Worm (Caenorhabditis elegans): ENCODE data around the gene T08D10.3.

Gene T08D10.3

DNA sequence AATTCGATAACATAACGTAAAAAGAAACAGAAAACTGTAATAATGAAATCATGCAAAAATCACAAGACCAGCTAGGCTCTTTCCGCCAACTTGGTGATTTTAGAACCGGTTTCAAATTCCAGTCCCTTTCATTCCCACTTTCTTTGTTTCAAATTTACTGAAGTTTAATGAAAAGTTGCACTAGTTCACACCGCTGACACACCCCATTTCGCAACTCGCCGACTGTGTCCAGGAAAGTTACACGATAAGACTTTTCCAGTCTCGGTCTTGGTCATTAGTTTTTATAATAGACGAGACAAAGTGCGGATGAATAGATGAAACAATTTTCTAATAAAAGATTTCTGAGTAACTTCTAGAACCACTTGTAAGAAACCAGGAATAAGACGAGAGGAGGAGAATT, 48.7 kb downstream of the T08D10.3 start:
- TF ChIP-seq ztf-29 (GFP tag; IDR thresholded peaks at IDR 0.05) (no peak), tab-1 (GFP tag; IDR thresholded peaks at IDR 0.05) (no peak), ztf-23 (GFP tag; IDR thresholded peaks at IDR 0.05) (no peak), klf-2 (GFP tag; conservative IDR thresholded peaks at IDR 0.05) (no peak), T22C8.4 (GFP tag; IDR thresholded peaks at IDR 0.05) (no peak)

DNA sequence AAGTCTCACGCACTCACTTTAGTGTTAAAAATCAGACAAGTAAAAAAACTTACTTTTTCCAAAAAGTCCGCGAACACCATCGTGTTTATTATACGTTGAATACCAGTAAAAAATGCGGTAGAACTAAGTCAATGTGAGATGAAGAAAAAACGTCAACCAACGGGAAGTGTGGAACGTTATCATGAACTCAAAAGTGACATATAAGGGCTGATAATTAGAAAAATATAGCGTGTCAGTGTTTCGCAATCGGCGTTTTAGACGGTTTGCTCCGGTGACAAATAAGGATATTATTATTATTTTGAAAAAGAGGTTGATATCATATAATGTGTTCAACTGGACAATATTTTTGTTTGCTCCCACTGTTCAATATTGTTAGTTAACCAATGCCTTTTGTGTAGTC, 49.7 kb downstream of the T08D10.3 start:
- TF ChIP-seq T22C8.4 (GFP tag; IDR thresholded peaks at IDR 0.05) (no peak), ref-1 (GFP tag; conservative IDR thresholded peaks at IDR 0.05) (no peak), ztf-23 (GFP tag; IDR thresholded peaks at IDR 0.05) (no peak), klf-2 (GFP tag; conservative IDR thresholded peaks at IDR 0.05) (no peak), tab-1 (GFP tag; IDR thresholded peaks at IDR 0.05) (no peak), cog-1 (tag; optimal IDR thresholded peaks at IDR 0.05) (no peak), ztf-29 (GFP tag; IDR thresholded peaks at IDR 0.05) (no peak), med-1 (GFP tag; optimal IDR thresholded peaks at IDR 0.05; ENCODE audit: insufficient read depth) (no peak), flt-1 (GFP tag; IDR thresholded peaks at IDR 0.05) (no peak)

DNA sequence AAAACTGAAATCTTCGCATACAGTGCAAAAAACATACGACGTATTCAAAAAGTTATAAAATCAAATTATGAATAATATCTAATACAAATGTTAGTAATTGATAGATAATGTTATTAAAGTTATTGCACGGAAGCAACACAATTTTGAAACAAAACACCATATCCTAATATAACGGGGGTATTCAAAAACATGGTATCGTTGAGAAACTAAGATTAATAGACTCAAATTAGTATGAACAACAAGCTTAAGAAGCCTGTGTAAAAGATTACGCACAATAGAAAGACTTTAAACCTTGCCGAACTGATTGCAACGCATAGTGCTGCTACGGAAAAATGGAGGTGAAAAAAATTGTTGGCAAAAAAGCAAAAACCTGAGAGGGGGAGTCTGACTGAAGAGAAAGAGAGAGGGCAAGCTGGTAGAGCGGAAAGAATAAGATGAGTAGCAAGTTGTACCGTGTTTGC, 50.3 kb downstream of the T08D10.3 start, which contains the start of gene sma-5:
TSS of gene sma-5 (minus strand) at position 51 of the 461 bp plus-strand sequence.
- TF ChIP-seq ztf-29 (GFP tag; IDR thresholded peaks at IDR 0.05): no peak
- TF ChIP-seq med-1 (GFP tag; optimal IDR thresholded peaks at IDR 0.05; ENCODE audit: insufficient read depth): no peak
- no peak for TF ChIP-seq ztf-23 (GFP tag; IDR thresholded peaks at IDR 0.05)
- no peak for TF ChIP-seq flt-1 (GFP tag; IDR thresholded peaks at IDR 0.05)
- TF ChIP-seq T22C8.4 (GFP tag; IDR thresholded peaks at IDR 0.05): no peak
- TF ChIP-seq klf-2 (GFP tag; conservative IDR thresholded peaks at IDR 0.05): no peak
- TF ChIP-seq ref-1 (GFP tag; conservative IDR thresholded peaks at IDR 0.05): no peak
